Worm (Caenorhabditis elegans) whole organism, dauer: ENCODE data around the gene ZC15.5.
"Not testable (repeated sequence)": the region's sequence is repeated elsewhere in the genome, so short reads cannot be mapped to it uniquely, and the experiment has no call there.

Experiments used
- unc-62 ChIP-seq: sonication (generic microtip); optimal IDR thresholded peaks from 2 replicates; lab custom pipeline; 2017; ENCODE audit warnings: missing biosample characterization, missing genetic modification reagents, missing genetic modification characterization

ZC15.5 gene

DNA sequence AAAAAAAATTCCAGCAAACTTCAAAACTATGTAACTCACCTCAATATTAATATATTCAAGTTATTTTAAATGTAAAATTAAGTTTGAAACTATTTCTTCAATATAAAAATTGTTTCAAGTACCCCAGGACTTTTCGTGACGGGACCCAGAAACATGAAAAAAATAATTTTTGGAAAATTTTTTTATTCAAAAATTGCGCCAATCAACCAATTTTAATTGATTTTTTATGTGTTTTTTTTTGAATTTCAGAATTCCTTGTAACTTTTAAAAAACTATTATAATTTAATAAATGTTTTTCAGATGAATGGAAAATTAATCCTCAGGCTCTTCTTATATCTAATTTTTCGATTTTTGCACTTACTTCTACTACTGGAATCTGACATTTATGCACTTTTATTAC is at the start of gene ZC15.5:
TSS of gene ZC15.5 (plus strand) at position 301 of the 400 bp plus-strand sequence.
- TF ChIP-seq unc-62 (GFP tag; lab: Kevin White, UChicago), result no peak

DNA sequence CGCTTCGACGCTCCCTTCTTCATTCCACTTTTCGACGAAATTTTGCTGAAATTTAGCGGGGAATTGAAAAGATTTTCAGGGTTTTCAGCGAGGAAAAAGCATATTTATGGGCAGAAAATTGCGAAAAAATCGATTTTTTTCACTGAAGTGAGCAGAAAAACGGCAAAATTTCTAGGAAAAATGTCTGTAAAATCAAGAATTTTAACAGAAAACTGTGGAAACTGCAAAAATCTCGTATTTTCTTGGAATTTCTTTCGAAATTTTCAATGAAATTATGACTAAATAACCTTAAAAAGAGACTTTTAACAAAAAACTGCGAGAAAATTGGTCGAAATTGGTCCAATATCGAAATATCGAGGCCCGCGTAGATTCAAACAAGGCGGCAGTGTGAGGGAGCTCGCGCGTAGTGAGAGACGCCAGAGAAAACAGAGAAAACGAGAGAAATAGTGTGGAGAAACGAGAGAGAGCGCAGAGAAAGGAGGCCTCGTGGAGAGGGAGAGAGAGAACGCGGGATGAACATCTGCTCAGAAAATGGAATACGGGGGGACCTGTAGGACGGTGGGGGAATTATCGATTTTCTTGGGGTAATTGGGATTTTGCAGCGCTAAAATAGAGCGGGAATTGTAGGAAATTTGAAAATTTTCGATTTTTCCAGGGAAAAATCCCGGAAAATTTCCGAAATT is 48.2 kb upstream of the ZC15.5 start, which contains the start of gene swsn-1:
TSS of gene swsn-1 (minus strand) at position 51 of the 683 bp plus-strand sequence.
- TF ChIP-seq unc-62 (GFP tag; lab: Kevin White, UChicago), result no peak

DNA sequence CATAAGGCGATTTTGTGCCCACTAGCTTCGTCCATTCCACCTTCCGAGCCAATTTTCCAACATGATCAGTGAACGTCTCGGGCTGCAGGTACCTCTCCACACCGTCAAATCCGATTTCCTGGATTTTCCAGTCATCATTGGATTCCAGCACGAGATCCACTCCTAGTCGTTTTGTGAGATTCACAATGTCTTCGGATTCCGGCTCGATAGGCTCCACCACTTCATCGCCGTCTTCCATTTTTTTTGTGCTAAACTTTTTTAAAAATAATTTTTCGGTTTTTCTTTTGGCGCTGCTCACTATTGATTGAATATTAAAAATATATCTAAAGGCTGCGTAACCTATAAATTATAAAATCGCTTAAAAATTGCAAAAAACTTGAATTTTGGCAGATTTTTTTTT is 30.8 kb upstream of the ZC15.5 start, which contains the start of gene mdt-17:
TSS of gene mdt-17 (minus strand) at position 256 of the 400 bp plus-strand sequence.
- TF ChIP-seq unc-62 (GFP tag; lab: Kevin White, UChicago), result no peak

DNA sequence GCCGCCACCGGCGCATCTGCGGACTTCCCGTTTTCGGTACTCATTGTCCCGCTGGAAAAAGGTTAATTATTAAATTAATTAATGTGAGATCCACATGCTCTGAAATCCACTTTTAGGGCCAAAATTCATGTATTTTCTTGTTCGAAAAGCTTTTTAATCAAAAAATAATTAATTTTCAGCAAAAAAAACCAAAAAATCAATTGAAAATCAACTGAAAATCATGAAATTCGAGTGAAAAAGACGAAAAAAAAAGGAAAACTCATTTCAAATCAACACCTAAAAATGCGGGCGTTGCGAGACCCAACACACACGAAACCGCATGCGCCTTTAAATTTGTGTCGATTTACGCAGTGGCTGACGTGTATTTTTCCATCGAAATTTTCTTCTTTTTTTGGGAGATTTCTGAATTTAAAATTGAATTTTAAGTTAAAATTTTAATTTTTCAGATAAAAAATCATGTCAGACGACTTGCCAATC is 28.1 kb upstream of the ZC15.5 start, which contains the start of the genes prmt-1 and cdkr-3:
TSS of gene prmt-1 (minus strand) at position 51 of the 477 bp plus-strand sequence.
TSS of gene cdkr-3 (plus strand) at position 447 of the 477 bp plus-strand sequence.
- TF ChIP-seq unc-62 (GFP tag; lab: Kevin White, UChicago), result no peak

DNA sequence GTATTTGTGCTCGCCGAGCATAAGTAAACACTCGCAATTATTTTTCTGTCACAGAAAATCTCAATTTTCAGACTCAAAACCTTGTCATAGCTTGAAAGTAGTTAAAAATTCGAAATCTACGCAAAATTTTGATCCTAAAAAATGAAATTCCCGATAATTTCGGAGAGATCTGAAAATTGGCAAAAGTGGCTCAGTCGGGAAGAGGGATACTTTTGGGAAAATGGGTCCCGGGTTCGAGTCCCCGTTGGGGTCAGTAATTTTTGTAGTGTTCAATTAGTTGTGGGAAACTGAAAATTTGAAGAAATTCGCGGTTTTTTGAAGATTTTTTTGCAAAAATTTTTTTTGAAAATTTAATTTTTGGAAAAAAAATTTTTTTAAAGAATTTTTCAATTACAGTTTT is 20.8 kb upstream of the ZC15.5 start:
- no peak for TF ChIP-seq unc-62 (GFP tag; lab: Kevin White, UChicago)

DNA sequence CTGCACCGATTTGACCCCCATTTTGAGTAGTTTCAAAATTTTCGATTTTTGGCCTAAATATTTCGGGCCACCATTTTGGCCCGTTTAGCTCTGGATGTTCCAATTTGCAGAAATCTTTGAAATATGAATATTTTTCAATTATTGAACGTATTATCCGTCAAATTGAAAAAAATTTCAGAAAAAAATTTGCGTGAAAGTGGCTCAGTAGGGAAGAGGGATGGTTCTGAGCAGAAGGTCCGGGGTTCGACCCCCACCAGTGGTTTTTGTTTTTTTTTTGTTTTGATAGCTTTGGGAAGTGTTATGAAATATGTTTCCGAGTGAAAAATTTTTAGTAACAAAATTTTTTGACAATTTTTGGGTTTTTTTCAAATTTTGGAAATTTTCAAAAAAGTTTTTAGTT is 18.4 kb upstream of the ZC15.5 start:
- no peak for TF ChIP-seq unc-62 (GFP tag; lab: Kevin White, UChicago)

DNA sequence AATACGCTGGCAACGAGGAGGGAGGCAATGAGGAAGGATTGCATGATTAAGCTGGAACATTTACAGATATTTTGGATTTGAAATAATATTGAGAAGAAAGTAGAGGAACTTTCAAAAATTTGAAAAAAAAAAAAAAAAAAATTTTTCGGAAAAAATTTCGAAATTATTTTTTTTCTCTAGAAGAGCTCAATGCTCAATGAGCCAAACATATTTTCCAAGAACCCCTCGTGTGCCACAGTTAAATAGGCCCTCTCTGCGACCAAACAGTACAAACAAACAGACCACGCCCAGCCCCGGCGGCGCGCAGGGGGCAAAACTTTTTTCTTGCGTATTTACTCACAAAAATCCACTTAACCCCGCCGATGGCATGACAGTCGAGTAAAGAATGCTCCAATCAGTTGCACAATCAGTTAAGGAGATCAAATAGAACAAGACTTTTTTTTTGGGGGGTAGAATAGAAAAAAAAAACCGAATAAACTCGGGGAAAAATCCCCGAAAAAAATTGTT is 17.9 kb upstream of the ZC15.5 start, which contains the start of gene pqn-94:
TSS of gene pqn-94 (minus strand) at position 51 of the 507 bp plus-strand sequence.
- TF ChIP-seq unc-62 (GFP tag; lab: Kevin White, UChicago), result no peak

DNA sequence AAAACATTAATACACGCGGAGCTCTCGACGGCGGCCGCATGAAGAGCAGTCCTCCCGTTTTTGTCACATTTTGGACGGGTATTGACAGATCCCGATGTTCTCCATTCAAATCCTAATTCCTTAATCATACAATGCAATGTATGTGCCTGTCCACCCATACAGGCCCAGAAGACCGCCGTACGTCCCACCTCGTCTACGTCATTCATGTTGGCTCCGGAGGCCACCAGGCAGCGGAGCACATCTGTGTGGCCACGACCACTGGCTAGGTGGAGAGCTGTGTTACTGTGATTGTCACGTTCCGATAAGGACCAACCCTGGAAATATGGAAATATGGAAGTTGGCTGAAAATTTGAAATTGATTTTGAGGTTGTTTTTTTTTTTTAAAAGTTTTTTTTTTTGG is 14.9 kb upstream of the ZC15.5 start:
- no peak for TF ChIP-seq unc-62 (GFP tag; lab: Kevin White, UChicago)

DNA sequence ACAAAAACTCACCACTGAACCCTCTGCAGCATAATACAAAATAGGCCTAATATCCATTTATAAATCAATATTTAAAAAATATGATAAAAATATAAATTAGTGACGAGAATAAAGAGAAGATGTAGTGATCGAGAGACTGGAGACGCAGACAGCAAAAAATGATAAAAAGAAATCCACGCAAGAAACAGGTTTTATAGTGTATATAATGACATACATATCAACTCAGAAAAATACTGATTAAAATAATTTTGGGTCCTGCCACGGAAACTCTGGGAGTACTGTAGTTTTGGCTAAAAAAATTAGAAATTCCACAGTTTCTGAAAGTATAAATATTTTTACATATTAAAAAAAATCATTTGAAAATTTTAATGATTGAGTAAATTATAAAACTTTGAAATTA is 8.4 kb upstream of the ZC15.5 start, which contains the start of gene mlt-4:
TSS of gene mlt-4 (minus strand) at position 101 of the 400 bp plus-strand sequence.
- no peak for TF ChIP-seq unc-62 (GFP tag; lab: Kevin White, UChicago)

DNA sequence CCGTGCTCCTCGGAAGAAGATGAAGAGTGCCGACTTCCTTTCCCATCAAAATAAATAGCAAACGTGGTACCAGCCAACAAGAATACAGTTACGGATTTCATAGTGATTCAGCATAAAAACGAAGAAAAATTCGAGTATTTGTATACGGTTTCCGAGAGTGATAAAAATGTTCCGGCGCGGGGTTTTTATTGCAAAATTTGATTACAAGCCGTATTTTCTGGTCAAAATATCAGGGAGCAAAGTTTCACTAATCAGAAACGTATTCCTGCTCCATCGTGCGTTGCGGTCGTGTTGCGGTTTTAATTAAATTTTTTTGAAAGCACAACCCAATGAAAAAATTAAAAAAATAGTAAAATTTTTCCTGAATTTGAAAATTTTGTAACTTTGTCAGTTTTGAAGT is 3.4 kb upstream of the ZC15.5 start, which contains the start of gene clec-261:
TSS of gene clec-261 (minus strand) at position 101 of the 400 bp plus-strand sequence.
- no peak for TF ChIP-seq unc-62 (GFP tag; lab: Kevin White, UChicago)

DNA sequence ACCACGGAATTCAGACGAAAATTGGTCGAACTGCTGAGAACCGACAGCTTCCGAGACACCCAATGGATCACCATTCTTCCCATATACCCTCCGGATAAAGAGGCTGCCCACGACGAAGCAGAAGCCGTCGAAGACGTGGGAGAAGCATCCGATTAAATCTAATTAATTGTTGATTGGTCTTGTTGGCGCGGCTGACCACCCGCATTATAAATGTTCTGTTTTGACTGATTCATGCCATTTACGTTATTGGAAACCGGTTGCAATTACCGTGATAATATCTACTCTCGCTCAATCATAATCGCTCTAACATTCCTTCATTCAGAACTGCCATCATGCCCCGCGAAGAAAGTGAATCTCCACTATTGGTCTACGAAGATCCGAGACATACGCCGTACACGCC is 5.5 kb downstream of the ZC15.5 start, which contains the start of gene ZC15.3:
TSS of gene ZC15.3 (plus strand) at position 301 of the 400 bp plus-strand sequence.
- not testable (repeated sequence) for TF ChIP-seq unc-62 (GFP tag; lab: Kevin White, UChicago)

DNA sequence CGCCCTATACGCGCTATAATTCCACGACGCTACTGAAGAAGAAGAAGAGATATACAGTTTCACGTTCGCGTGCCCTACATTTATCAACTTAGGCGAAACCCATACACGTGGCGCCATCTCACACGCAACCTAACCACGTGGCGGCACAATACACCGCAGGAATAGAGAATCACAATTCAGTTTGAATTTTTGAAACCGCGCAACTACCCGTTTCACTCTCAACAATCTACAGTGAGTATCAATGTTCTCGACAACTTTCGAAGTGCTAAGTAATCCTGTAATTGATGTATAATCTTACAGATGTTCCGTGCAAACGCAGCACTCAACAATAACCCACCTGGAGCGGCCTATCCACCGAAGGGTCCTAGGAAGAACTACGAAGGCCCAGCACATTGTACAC is 8.1 kb downstream of the ZC15.5 start, which contains the start of gene ZC15.1:
TSS of gene ZC15.1 (plus strand) at position 301 of the 400 bp plus-strand sequence.
- no peak for TF ChIP-seq unc-62 (GFP tag; lab: Kevin White, UChicago)

DNA sequence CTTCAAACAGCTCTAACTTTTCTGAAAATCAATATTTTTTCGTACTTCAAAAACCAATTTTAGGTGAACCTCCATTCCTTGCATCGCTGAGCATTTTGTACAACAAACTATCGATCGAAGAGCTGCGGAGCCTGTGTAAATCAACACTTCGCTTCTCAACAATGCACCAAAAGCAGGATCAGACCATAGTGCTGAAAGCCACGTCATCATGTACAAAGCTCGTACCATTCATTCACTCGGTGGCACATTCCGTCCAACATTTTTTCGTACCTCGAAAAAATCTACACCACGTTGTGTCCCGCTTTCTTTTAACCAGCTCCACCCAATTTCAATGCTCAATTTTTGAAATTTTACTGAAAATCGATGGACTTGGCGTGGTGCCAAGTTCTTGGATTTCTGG is 12.8 kb downstream of the ZC15.5 start, which contains the start of gene ZC15.10:
TSS of gene ZC15.10 (plus strand) at position 162 of the 400 bp plus-strand sequence.
- TF ChIP-seq unc-62 (GFP tag; lab: Kevin White, UChicago), result no peak

DNA sequence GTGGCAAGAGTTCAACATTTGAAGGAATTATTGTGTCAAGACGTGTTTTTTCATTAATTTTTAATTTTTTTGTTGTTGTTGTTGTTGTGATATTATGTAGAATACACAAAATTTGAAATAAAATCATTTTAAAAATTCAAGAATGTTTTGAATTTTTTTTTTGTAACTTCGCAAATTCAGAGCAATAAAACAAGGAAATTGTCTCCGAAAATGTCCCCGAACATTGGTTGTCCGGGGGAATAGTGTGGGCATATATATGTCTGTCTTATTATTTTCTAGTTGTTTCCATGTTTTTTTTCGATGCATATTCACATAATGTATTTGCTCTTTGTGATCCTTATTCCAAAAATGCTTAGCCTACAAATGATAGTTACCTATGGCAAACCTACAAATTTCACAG is 13.8 kb downstream of the ZC15.5 start, which contains the start of gene clec-262:
TSS of gene clec-262 (plus strand) at position 301 of the 400 bp plus-strand sequence.
- no peak for TF ChIP-seq unc-62 (GFP tag; lab: Kevin White, UChicago)

DNA sequence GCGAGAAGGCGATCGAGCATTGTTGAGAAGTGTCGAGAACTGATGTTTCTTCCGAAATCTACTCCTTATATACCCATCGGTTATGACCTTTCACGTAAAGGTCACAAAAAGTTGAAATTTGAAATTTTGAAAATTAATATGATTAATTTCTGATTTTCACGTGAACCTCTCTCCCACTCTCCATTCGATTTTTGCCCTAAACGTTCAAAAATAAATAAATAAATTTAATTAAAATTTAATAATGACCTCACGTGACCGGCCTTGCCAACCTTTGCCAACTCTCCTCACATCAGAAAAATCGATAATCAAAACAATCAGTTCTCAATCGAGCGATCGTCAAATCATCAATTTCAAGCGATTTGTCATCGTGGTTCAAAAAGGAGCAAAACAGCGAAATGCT is 19.7 kb downstream of the ZC15.5 start, which contains the start of gene Y113G7C.1:
TSS of gene Y113G7C.1 (plus strand) at position 301 of the 400 bp plus-strand sequence.
- TF ChIP-seq unc-62 (GFP tag; lab: Kevin White, UChicago), result no peak

DNA sequence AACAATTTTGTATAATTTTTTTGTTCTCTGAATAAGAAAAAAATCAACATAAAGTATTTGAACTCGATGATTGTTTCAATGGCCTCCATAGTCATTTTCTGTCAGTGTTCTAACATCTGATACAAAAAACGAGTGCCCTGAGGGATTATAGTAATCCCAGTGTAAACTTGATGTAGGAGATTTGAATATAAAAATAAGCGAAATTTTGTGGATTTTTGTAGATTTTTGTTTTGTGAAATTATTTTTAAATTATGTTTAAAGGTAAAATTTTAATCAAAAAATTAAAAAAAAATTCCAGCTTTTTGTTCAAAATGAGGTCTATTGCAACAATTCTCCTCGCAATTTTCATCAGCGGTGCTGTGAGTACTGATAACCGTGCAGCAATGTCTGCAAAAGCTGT is 27.7 kb downstream of the ZC15.5 start, which contains the start of gene Y38H6A.1:
TSS of gene Y38H6A.1 (plus strand) at position 301 of the 400 bp plus-strand sequence.
- TF ChIP-seq unc-62 (GFP tag; lab: Kevin White, UChicago), result no peak
